Fruit fly (Drosophila melanogaster) Kc167 (cell line): Measurements from ENCODE around the gene bin.

Experiments used
- Myc ChIP-seq: fragments of >200 bp; optimal IDR thresholded peaks from 2 replicates; lab custom pipeline; 2017; ENCODE audit warnings: missing external identifiers
- Sin3A ChIP-seq: fragments of >200 bp; optimal IDR thresholded peaks from 2 replicates; lab custom pipeline; 2018; ENCODE audit warnings: missing external identifiers
- h ChIP-seq: fragments of >200 bp; optimal IDR thresholded peaks from 3 replicates; lab custom pipeline; 2018; ENCODE audit warnings: missing external identifiers
- insv ChIP-seq: fragments of >200 bp; optimal IDR thresholded peaks from 3 replicates; lab custom pipeline; 2018; ENCODE audit warnings: missing external identifiers
- psq ChIP-seq: fragments of >200 bp; optimal IDR thresholded peaks from 2 replicates; lab custom pipeline; 2017; ENCODE audit warnings: missing external identifiers
- ttk ChIP-seq: sonication (Bioruptor generic); optimal IDR thresholded peaks from 2 replicates; lab custom pipeline; 2017; ENCODE audit warnings: missing external identifiers

The bin gene

DNA sequence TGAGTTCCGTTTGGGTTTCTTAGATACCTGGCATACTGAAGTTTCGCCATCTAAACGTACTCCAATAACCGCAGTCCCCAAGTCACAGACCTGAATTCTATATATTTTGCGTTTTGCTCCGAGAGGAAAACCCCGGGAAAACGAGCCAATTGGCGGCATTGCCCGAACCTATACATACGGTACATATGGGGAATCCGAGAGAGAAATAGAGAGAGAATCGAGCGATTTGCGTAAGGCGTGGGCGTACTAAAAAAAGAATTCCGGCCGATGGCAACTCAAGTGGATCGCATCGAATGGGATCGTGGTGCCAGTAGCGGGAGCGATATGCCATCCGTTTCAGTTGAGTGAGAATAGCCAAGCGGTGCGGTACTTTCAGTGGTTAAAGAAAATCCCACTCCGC lies at the start of gene bin:
Gene bin, plus strand, starts transcription at position 335 of the 400 bp plus-strand sequence.
- no peak for TF ChIP-seq h
- TF ChIP-seq Sin3A (lab: Kevin White, UChicago) = no peak
- no peak for TF ChIP-seq Myc (lab: Kevin White, UChicago)
- TF ChIP-seq insv (lab: Kevin White, UChicago) = no peak

DNA sequence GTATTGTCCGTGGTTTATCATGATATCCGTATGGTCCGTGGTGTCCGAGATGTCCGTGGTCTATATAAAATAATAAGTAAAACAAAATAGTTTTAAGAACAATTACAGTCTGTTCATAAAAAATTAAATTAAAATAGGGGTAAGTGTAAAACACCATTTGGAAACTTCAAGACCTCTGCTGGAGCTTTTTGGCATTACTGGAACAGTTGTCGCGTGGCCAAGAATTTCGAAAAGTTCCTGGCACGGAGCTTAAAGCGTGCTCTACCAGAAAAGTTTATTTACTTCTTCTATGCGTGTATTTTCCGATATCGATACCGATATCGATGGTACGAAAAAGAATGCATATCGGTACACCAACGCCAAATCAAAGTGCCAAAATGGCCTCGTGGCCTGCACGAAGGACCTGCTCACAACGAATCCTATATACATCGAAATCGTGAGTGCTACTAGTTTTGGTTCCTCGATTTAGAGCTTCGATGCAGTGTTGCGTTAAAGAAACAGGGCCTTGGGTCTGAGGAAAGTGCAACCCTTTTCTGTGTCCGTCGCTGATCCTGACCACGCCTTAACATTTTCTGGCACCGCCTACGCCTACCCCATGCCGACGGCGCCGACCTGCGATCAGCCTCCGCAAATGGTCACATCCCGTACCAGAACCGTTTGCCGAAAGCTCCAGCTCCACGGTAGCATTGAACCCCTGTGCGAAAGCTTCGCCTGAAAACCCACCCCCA lies 48.2 kb upstream of the bin start:
- TF ChIP-seq Myc (lab: Kevin White, UChicago) (no peak), psq (lab: Kevin White, UChicago) (no peak), h (no peak), ttk (no peak), Sin3A (lab: Kevin White, UChicago) (no peak), insv (lab: Kevin White, UChicago) (no peak)

DNA sequence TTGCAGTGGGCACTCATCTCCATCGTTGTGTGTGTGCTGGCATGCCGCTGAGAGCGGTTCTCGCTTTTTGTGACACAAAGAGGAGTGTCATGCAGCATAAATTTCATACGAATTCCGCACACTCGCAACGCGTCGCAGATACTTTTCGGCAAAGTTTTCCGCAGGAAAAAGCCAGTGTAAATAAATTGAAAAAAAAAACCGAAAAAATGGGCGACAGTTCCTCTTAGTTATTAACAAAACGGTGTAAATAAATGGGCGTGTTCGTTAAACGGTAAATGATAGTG lies 47.6 kb upstream of the bin start, which contains the start of gene tow:
Gene tow, plus strand, starts transcription at position 26 of the 284 bp plus-strand sequence.
- no peak for TF ChIP-seq Myc (lab: Kevin White, UChicago)
- TF ChIP-seq Sin3A (lab: Kevin White, UChicago) = no peak
- no peak for TF ChIP-seq ttk
- no peak for TF ChIP-seq insv (lab: Kevin White, UChicago)
- no peak for TF ChIP-seq psq (lab: Kevin White, UChicago)
- TF ChIP-seq h = no peak

DNA sequence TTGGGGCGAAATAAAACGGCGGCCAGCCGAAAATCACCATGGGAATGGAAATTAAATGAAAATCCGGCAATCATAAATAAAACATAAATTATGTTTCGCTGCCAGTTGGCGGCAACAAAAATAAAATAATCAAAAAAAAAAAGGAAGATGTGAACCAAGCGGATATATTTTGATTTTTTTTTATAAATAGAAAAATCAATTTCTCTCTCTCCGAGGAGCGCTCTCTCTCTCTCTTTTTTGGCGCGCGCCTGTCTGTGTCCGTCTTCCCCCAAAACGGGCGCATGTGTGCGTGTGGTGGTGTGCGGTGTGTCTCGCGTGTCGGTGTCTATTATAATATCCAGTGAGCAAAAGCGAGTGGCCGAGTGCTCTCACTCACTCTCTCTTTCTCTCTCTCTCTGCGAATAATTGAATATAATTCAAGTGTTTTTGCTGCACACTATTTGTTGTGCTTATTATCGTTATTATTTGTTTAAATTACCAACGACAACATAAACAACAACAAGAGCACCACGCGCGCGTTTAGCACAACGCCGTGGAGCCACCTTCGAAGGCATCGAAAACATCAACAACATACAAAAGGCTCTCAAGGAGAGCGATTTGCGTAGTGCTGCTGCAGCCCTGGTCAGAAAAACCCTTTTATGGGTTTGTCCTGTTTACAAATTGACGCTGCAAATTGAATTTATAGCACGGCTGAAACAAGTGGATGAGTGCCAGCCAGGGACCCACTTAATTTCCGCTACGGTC lies 47.0 kb upstream of the bin start:
- no peak for TF ChIP-seq Myc (lab: Kevin White, UChicago)
- TF ChIP-seq insv (lab: Kevin White, UChicago) = no peak
- no peak for TF ChIP-seq psq (lab: Kevin White, UChicago)

DNA sequence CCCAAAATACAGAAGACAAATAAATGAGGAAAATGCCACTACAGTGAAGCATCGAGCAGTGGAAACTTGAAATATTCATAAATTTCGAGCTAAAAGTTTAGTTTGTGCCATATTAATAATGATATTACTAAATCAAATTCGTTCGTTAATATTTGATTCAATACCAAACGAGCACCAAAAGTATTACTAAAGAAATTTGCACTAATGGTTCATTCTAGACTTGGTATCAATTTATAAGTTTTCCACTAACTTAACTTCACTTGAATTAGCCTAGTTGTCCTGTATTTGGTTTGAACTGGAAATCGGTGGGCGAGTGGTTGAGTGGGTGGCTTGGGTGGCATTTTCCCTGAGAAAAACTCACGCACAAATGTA lies 46.5 kb upstream of the bin start:
- no peak for TF ChIP-seq Sin3A (lab: Kevin White, UChicago)
- TF ChIP-seq Myc (lab: Kevin White, UChicago) = no peak
- TF ChIP-seq insv (lab: Kevin White, UChicago) = no peak
- no peak for TF ChIP-seq ttk
- TF ChIP-seq h = no peak
- no peak for TF ChIP-seq psq (lab: Kevin White, UChicago)

DNA sequence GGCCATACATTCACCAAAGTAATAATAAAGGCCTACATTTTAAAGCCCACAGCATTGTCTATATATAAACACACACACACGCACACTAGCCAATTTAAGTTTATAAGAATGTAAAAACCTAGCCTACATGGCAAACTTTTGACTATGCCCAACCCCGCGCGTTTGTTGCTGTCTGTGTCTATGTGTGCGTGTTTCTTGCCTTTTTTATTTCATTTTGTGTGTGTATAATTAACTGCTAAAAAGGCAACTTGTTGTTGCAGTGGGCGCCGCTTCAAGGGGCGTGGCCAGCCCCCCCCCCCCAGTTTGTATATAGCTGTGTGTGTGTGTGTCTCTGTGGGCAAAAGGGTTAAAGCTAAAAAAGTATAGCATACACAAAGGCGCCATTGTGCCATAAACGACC lies 45.1 kb upstream of the bin start:
- TF ChIP-seq Myc (lab: Kevin White, UChicago) (no peak), Sin3A (lab: Kevin White, UChicago) (no peak), ttk (no peak), psq (lab: Kevin White, UChicago) (no peak)

DNA sequence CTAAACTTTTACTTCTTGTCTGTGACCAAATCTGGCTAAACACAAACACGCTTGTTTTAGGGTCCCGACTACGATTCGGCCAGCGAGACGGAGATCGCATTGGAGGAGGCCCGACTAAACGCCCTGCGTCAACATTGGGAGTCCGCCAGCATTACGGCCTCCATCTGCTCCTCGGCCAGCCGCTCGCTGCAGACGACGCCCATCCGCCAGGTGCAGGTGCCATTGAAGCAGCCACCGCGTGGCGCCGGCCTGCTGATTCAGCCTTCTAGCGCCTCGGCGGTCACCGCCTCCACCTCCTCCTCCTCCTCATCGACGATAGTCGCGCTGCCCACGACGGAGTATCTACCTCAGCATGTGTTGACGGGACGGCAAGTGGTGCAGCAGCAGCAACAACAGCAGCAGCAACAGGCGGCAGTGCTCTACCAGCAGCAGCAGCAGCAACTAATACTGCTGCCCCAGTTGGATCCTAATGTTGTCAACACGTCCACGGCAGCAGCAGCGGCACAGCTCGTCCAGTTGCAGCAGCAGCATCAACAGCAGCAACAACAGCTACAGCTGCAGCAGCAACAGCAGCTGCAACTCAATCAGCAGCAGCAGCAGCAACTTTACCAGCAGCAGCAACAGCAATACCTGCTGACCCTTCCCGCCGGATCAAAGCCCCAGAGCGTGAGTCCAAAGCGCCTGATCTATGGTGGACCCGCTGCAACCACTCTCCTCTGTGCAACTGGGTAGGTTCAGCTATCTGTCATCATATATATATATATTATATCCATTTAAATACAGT lies 43.0 kb upstream of the bin start:
- TF ChIP-seq Sin3A (lab: Kevin White, UChicago) (no peak), Myc (lab: Kevin White, UChicago) (no peak), insv (lab: Kevin White, UChicago) (no peak), psq (lab: Kevin White, UChicago) (no peak), h (no peak), ttk (no peak)

DNA sequence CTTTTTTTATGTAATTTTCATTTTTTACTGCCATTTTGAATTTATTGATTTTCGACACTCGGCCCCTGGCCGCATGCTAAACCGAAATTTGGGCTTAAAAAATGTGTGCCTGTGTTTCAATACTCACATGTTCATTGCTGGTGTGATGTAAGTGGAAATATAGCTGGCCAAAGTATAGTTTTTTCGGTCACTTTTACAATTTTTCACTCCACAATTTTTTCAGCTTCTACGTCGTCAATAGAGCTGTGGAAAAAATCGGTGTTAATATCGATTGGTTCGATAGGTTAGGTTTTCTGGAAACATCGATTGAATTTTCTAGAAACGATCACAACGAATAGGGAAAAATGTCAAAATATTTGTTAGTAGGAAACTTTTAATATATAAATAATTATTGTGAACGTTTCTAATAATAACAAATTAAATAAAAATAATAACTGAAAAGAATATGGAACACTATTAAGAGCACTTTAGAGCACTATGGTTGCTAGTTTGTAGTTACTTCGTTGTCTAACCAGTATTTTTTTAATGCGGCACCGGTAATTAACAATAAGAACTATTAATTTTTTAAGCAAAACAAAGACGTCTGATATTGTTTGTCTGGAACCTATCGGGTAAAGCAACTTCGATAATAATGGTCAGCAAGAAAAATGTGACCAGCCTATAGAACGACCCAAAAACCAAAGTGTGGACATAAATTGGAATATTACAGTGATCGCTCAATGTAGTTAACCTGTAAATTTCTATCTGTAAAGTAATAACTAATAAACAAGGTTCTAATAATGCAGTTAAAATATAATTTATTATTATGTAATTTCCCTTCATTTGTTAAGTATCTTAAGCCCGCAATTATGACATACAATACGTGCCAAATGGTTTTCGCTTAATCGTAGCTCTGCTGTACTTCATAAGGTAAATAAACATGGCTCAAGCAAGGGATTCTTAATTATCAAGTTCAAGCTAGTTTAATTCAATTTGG lies 34.9 kb upstream of the bin start, which contains the start of the genes CG10077 and CG9948:
Gene CG10077, minus strand, starts transcription at position 651 of the 976 bp plus-strand sequence.
Gene CG9948, plus strand, starts transcription at position 738 of the 976 bp plus-strand sequence.
- TF ChIP-seq Sin3A (lab: Kevin White, UChicago) = no peak
- TF ChIP-seq Myc (lab: Kevin White, UChicago) = no peak
- no peak for TF ChIP-seq ttk
- no peak for TF ChIP-seq psq (lab: Kevin White, UChicago)
- no peak for TF ChIP-seq insv (lab: Kevin White, UChicago)

DNA sequence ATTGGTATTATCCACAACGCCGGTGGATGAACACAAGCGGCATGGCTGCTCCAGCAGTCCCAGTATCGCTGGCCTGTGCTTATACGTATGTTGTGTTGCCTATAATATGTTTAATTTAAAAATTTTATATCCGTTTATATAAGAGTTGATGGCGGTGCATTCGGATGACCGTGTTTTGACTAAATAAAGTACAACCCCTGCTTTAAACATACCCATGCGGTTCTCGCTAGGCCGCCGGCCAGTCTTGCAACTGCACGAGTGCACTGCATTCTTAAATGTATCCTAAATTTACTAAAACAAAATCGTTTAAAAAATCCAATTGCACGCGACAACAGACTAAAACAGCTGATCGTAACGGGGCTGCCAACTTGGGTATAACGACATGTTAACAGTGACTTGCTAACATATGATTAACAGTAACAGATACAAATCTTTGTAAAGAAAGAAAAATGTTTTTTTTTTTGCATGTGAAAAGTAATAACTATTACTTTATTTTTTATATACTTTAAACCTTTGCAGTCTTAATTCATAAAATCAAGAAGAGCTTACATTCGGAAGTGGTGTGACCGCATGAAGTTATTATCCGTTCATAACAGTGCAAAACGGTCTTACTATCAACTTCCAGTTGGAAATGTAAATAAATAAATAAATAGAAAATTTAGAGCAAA lies 32.5 kb upstream of the bin start, which contains the start of the genes Uqcc1 and Surf1:
Gene Uqcc1, minus strand, starts transcription at position 356 of the 668 bp plus-strand sequence.
Gene Surf1, plus strand, starts transcription at position 594 of the 668 bp plus-strand sequence.
- TF ChIP-seq psq (lab: Kevin White, UChicago) (no peak), Myc (lab: Kevin White, UChicago) (no peak), ttk (no peak), h (no peak), insv (lab: Kevin White, UChicago) (no peak), Sin3A (lab: Kevin White, UChicago) (no peak)

DNA sequence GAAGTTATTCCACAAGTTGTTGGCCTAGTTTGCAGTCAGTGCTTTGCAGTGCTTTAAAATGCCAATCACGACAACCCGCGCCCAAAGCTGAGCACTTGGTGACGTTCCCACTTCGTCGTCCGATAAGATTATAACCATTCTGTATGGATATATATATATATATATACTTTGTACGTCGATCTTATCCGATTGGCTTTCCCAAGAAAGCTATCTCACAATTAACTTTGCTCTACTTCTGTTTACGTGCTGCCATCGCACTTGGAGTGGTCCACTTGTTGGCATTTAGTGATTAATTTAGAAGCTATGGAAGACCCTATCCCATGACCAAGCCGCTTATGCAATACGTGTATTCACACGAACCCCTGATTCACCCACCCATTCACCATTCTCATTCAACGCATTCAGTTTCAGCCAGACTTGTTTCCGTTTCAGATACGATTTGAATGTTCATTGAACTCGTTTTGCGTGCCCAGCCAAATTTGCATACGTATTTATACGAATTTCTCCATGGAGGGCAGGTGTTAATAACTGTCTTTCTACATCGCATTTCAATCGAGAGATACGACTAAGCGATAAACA lies 28.3 kb upstream of the bin start:
- TF ChIP-seq insv (lab: Kevin White, UChicago) = no peak
- no peak for TF ChIP-seq ttk
- no peak for TF ChIP-seq Myc (lab: Kevin White, UChicago)
- TF ChIP-seq psq (lab: Kevin White, UChicago) = no peak
- TF ChIP-seq h = no peak
- no peak for TF ChIP-seq Sin3A (lab: Kevin White, UChicago)
